Worm (Caenorhabditis elegans) whole organism, young adult: Measurements from ENCODE around the gene Y22D7AL.7.

Experiments
- B0019.2 ChIP-seq: fragments of 200-800 bp; sonication (Bioruptor generic); conservative IDR thresholded peaks from 2 replicates; pipeline ENCODE4 v1.3.6; 2022; ENCODE audit warnings: missing genetic modification reagents, missing genetic modification characterization, missing compliant biosample characterization
- B0336.3 ChIP-seq: fragments of 200-800 bp; sonication (Bioruptor generic); IDR thresholded peaks from 2 replicates; pipeline ENCODE4 v1.3.6; 2022; ENCODE audit warnings: missing genetic modification characterization, missing compliant biosample characterization
- C06A6.2 ChIP-seq: fragments of 200-800 bp; sonication (Bioruptor generic); conservative IDR thresholded peaks from 2 replicates; pipeline ENCODE4 v1.3.6; 2022; ENCODE audit warnings: missing genetic modification characterization, missing compliant biosample characterization
- F10E7.11 ChIP-seq: sonication (generic microtip); optimal IDR thresholded peaks from 2 replicates; lab custom pipeline; 2017; ENCODE audit warnings: mild to moderate bottlenecking, missing genetic modification characterization, moderate library complexity, missing compliant biosample characterization
- F22D6.2 ChIP-seq: sonication (generic microtip); optimal IDR thresholded peaks from 2 replicates; lab custom pipeline; 2016; ENCODE audit warnings: mild to moderate bottlenecking, missing genetic modification characterization, missing compliant biosample characterization
- F39B2.1 ChIP-seq: fragments of 200-800 bp; sonication (Bioruptor generic); IDR thresholded peaks from 2 replicates; pipeline ENCODE4 v1.3.6; 2022; ENCODE audit warnings: missing genetic modification reagents, missing genetic modification characterization, missing compliant biosample characterization
- F55B11.4 ChIP-seq: sonication (generic microtip); optimal IDR thresholded peaks from 2 replicates; lab custom pipeline; 2016; ENCODE audit warnings: missing compliant biosample characterization, missing genetic modification characterization, borderline replicate concordance; ENCODE audit not compliant: insufficient read depth
- F57A8.1 ChIP-seq: fragments of 200-800 bp; sonication (Bioruptor generic); optimal IDR thresholded peaks from 2 replicates; lab custom pipeline; 2018; ENCODE audit warnings: mild to moderate bottlenecking, missing genetic modification characterization, moderate library complexity, missing compliant biosample characterization
- K11D2.4 ChIP-seq: fragments of 200-800 bp; sonication (Bioruptor generic); IDR thresholded peaks from 2 replicates; pipeline ENCODE4 v1.3.6; 2022; ENCODE audit warnings: missing genetic modification reagents, missing genetic modification characterization, missing compliant biosample characterization
- Y53F4B.3 ChIP-seq: fragments of 200-800 bp; sonication (Bioruptor generic); IDR thresholded peaks from 2 replicates; pipeline ENCODE4 v1.3.6; 2022; ENCODE audit warnings: missing genetic modification reagents, missing genetic modification characterization, missing compliant biosample characterization
- Y67H2A.10 ChIP-seq: fragments of 200-800 bp; sonication (Bioruptor generic); conservative IDR thresholded peaks from 2 replicates; pipeline ENCODE4 v1.3.6; 2022; ENCODE audit warnings: missing genetic modification reagents, missing genetic modification characterization, missing compliant biosample characterization
- Y95B8A.8 ChIP-seq: fragments of 200-800 bp; sonication (Bioruptor generic); IDR thresholded peaks from 2 replicates; pipeline ENCODE4 v1.3.6; 2022; ENCODE audit warnings: missing genetic modification reagents, missing genetic modification characterization, missing compliant biosample characterization
- ZK185.1 ChIP-seq: sonication (generic microtip); optimal IDR thresholded peaks from 2 replicates; lab custom pipeline; 2016; ENCODE audit warnings: mild to moderate bottlenecking, missing genetic modification characterization, missing compliant biosample characterization; ENCODE audit not compliant: poor library complexity, severe bottlenecking
- aptf-3 ChIP-seq: fragments of 200-800 bp; sonication (Bioruptor generic); IDR thresholded peaks from 2 replicates; pipeline ENCODE4 v1.3.6; 2022; ENCODE audit warnings: missing genetic modification characterization, missing compliant biosample characterization
- atf-7 ChIP-seq: sonication (generic microtip); optimal IDR thresholded peaks from 2 replicates; lab custom pipeline; 2017; ENCODE audit warnings: mild to moderate bottlenecking, missing genetic modification characterization, missing compliant biosample characterization
- athp-1 ChIP-seq: sonication (generic microtip); optimal IDR thresholded peaks from 2 replicates; lab custom pipeline; 2017; ENCODE audit warnings: mild to moderate bottlenecking, missing genetic modification characterization, missing compliant biosample characterization
- bed-1 ChIP-seq: fragments of 200-800 bp; sonication (Bioruptor generic); IDR thresholded peaks from 2 replicates; pipeline ENCODE4 v1.3.6; 2022; ENCODE audit warnings: missing genetic modification reagents, missing genetic modification characterization, missing compliant biosample characterization
- ceh-79 ChIP-seq: sonication (generic microtip); optimal IDR thresholded peaks from 2 replicates; lab custom pipeline; 2017; ENCODE audit warnings: mild to moderate bottlenecking, missing genetic modification characterization, missing compliant biosample characterization
- die-1 ChIP-seq: sonication (generic microtip); optimal IDR thresholded peaks from 2 replicates; lab custom pipeline; 2016; ENCODE audit warnings: missing genotype, mild to moderate bottlenecking, missing genetic modification characterization, missing compliant biosample characterization
- egl-18 ChIP-seq: fragments of 200-800 bp; sonication (Bioruptor generic); IDR thresholded peaks from 2 replicates; pipeline ENCODE4 v1.3.6; 2022; ENCODE audit warnings: missing genetic modification reagents, missing genetic modification characterization, missing compliant biosample characterization
- ets-4 ChIP-seq: fragments of 200-800 bp; sonication (Bioruptor generic); optimal IDR thresholded peaks from 2 replicates; lab custom pipeline; 2018; ENCODE audit warnings: mild to moderate bottlenecking, missing genetic modification characterization, missing compliant biosample characterization
- him-1 ChIP-seq: sonication (generic microtip); optimal IDR thresholded peaks from 2 replicates; lab custom pipeline; 2016; ENCODE audit warnings: missing genotype, missing genetic modification reagents, missing genetic modification characterization, missing compliant biosample characterization
- hlh-12 ChIP-seq: sonication (generic microtip); optimal IDR thresholded peaks from 2 replicates; lab custom pipeline; 2016; ENCODE audit warnings: missing genetic modification characterization, missing compliant biosample characterization
- hmg-20 ChIP-seq: fragments of 200-800 bp; sonication (Bioruptor generic); IDR thresholded peaks from 2 replicates; pipeline ENCODE4 v1.3.6; 2022; ENCODE audit warnings: missing genetic modification reagents, missing genetic modification characterization, missing compliant biosample characterization
- lag-1 ChIP-seq: fragments of 200-800 bp; sonication (Bioruptor generic); IDR thresholded peaks from 2 replicates; pipeline ENCODE4 v1.3.6; 2022; ENCODE audit warnings: missing genetic modification reagents, missing genetic modification characterization, missing compliant biosample characterization
- let-607 ChIP-seq, 2 experiments: fragments of 200-800 bp in 1 of 2; sonication (Bioruptor generic) in 1 of 2; sonication (generic microtip) in 1 of 2; optimal IDR thresholded peaks; 2 replicates each; lab custom pipeline; 2016 to 2018; ENCODE audit warnings: mild to moderate bottlenecking in 2 of 2, missing compliant biosample characterization in 2 of 2, missing genetic modification characterization in 2 of 2, moderate library complexity in 2 of 2, missing genotype in 1 of 2
- lin-26 ChIP-seq: fragments of 200-800 bp; sonication (Bioruptor generic); IDR thresholded peaks from 2 replicates; pipeline ENCODE4 v1.3.6; 2022; ENCODE audit warnings: missing genetic modification reagents, missing genetic modification characterization, missing compliant biosample characterization
- lin-40 ChIP-seq: sonication (generic microtip); optimal IDR thresholded peaks from 2 replicates; lab custom pipeline; 2016; ENCODE audit warnings: missing genetic modification characterization, mild to moderate bottlenecking, missing compliant biosample characterization, missing genotype, missing genetic modification reagents
- lin-54 ChIP-seq: fragments of 200-800 bp; sonication (Bioruptor generic); optimal IDR thresholded peaks from 2 replicates; lab custom pipeline; 2018; ENCODE audit warnings: mild to moderate bottlenecking, missing genetic modification characterization, missing compliant biosample characterization
- lsl-1 ChIP-seq: fragments of 200-800 bp; sonication (Bioruptor generic); optimal IDR thresholded peaks from 2 replicates; lab custom pipeline; 2018; ENCODE audit warnings: mild to moderate bottlenecking, missing genetic modification characterization, moderate library complexity, missing compliant biosample characterization
- lsy-27 ChIP-seq: sonication (generic microtip); optimal IDR thresholded peaks from 2 replicates; lab custom pipeline; 2017; ENCODE audit warnings: missing genetic modification characterization, mild to moderate bottlenecking, missing compliant biosample characterization, antibody characterized with exemption, missing genotype, borderline replicate concordance; ENCODE audit not compliant: insufficient read depth
- madf-6 ChIP-seq: fragments of 200-800 bp; sonication (Bioruptor generic); IDR thresholded peaks from 2 replicates; pipeline ENCODE4 v1.3.6; 2022; ENCODE audit warnings: missing genetic modification reagents, missing genetic modification characterization, missing compliant biosample characterization
- mes-4 ChIP-seq: sonication (generic microtip); optimal IDR thresholded peaks from 2 replicates; lab custom pipeline; 2016; ENCODE audit warnings: missing genotype, missing genetic modification characterization, missing compliant biosample characterization
- mxl-1 ChIP-seq: sonication (generic microtip); optimal IDR thresholded peaks from 2 replicates; lab custom pipeline; 2016; ENCODE audit warnings: missing genetic modification characterization, missing compliant biosample characterization
- nfya-1 ChIP-seq: sonication (generic microtip); optimal IDR thresholded peaks from 2 replicates; lab custom pipeline; 2017; ENCODE audit warnings: antibody characterized with exemption, missing compliant biosample characterization, missing genetic modification characterization, borderline replicate concordance; ENCODE audit not compliant: insufficient read depth
- nhr-80 ChIP-seq: sonication (generic microtip); optimal IDR thresholded peaks from 2 replicates; lab custom pipeline; 2016; ENCODE audit warnings: missing genetic modification characterization, missing compliant biosample characterization
- nhr-90 ChIP-seq: sonication (generic microtip); optimal IDR thresholded peaks from 2 replicates; lab custom pipeline; 2016; ENCODE audit warnings: missing genotype, mild to moderate bottlenecking, missing genetic modification characterization, missing compliant biosample characterization
- pha-4 ChIP-seq: fragments of 150-350 bp; sonication (generic microtip); optimal IDR thresholded peaks from 2 replicates; lab custom pipeline; 2014; ENCODE audit warnings: missing biosample characterization, missing genetic modification reagents, missing genetic modification characterization
- repo-1 ChIP-seq: sonication (generic microtip); optimal IDR thresholded peaks from 2 replicates; lab custom pipeline; 2017; ENCODE audit warnings: mild to moderate bottlenecking, missing genetic modification characterization, missing compliant biosample characterization
- snpc-1.1 ChIP-seq: sonication (generic microtip); optimal IDR thresholded peaks from 2 replicates; lab custom pipeline; 2017; ENCODE audit warnings: missing genetic modification characterization, mild to moderate bottlenecking, missing compliant biosample characterization, antibody characterized with exemption, moderate library complexity, missing genotype, missing genetic modification reagents; ENCODE audit not compliant: insufficient read depth
- tbp1 ChIP-seq: fragments of 200-800 bp; sonication (Bioruptor generic); optimal IDR thresholded peaks from 2 replicates; lab custom pipeline; 2018; ENCODE audit warnings: mild to moderate bottlenecking, missing genetic modification characterization, missing compliant biosample characterization
- tlf-1 ChIP-seq: fragments of 200-800 bp; sonication (Bioruptor generic); optimal IDR thresholded peaks from 2 replicates; lab custom pipeline; 2018; ENCODE audit warnings: mild to moderate bottlenecking, missing genetic modification characterization, missing compliant biosample characterization
- unc-130 ChIP-seq: sonication (generic microtip); optimal IDR thresholded peaks from 2 replicates; lab custom pipeline; 2016; ENCODE audit warnings: missing genetic modification reagents, missing genetic modification characterization, missing compliant biosample characterization
- unc-62 ChIP-seq: fragments of 150-350 bp; optimal IDR thresholded peaks from 2 replicates; lab custom pipeline; 2014; ENCODE audit warnings: missing biosample characterization, missing genetic modification reagents, missing genetic modification characterization
- zfh-2 ChIP-seq: fragments of 200-800 bp; sonication (Bioruptor generic); conservative IDR thresholded peaks from 2 replicates; pipeline ENCODE4 v1.3.6; 2022; ENCODE audit warnings: missing genetic modification reagents, missing genetic modification characterization, missing compliant biosample characterization
- ztf-22 ChIP-seq: fragments of 200-800 bp; sonication (Bioruptor generic); optimal IDR thresholded peaks from 2 replicates; lab custom pipeline; 2018; ENCODE audit warnings: mild to moderate bottlenecking, missing genetic modification characterization, moderate library complexity, missing compliant biosample characterization
- ztf-25 ChIP-seq: fragments of 200-800 bp; sonication (Bioruptor generic); IDR thresholded peaks from 2 replicates; pipeline ENCODE4 v1.3.6; 2022; ENCODE audit warnings: missing genetic modification reagents, missing genetic modification characterization, missing compliant biosample characterization
- ztf-26 ChIP-seq: sonication (generic microtip); optimal IDR thresholded peaks from 2 replicates; lab custom pipeline; 2017; ENCODE audit warnings: missing genetic modification characterization, missing compliant biosample characterization

Gene Y22D7AL.7

DNA sequence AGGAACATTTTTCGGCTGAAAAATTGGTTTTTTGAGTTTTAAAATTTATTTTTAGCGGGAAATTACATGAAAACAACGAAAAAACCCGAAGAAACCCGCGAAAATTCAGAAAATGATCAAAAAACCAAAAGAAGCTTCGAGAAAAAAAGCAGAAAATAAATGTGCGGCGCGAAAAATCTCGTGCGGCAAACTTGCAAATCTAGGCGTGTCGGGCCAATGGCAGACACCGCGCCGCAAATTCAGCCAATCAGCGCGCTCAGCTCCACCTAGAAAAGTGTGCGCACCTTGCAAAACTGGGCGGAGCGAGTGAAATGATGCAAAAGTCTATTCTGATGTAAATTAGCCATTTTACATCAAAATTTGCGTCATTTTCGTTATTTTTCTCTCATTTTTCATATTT, 42.4 kb downstream of the Y22D7AL.7 start, which contains the start of gene Y22D7AL.10 (continued):
- TF ChIP-seq die-1 (peak; percentile 77), K11D2.4 (GFP tag; lab: Robert Waterston, UW) (peak; percentile 97), bed-1 (GFP tag; lab: Robert Waterston, UW) (no peak), mxl-1 (tag; lab: Kevin White, UChicago) (no peak), let-607 (tag; optimal IDR thresholded peaks at IDR 0.05; lab: Kevin White, UChicago) (peak; percentile 83 to 92), ets-4 (GFP tag; lab: Kevin White, UChicago) (peak; percentile 68), tlf-1 (GFP tag; lab: Kevin White, UChicago) (peak; percentile 100), madf-6 (GFP tag; lab: Robert Waterston, UW) (peak; percentile 97), athp-1 (tag; lab: Kevin White, UChicago) (peak; percentile 99), pha-4 (tag; lab: Kevin White, UChicago) (peak; percentile 73), nfya-1 (tag; lab: Kevin White, UChicago) (no peak), snpc-1.1 (tag; lab: Kevin White, UChicago) (peak; percentile 66), lag-1 (GFP tag; lab: Robert Waterston, UW) (0 out of 2 replicates have a peak, but pooled peaks have one; percentile 56), F55B11.4 (tag; lab: Kevin White, UChicago) (no peak), F10E7.11 (tag; lab: Kevin White, UChicago) (peak; percentile 96), zfh-2 (GFP tag; lab: Robert Waterston, UW) (peak; percentile 99), egl-18 (GFP tag; lab: Robert Waterston, UW) (peak; percentile 90), hlh-12 (tag; lab: Kevin White, UChicago) (no peak), B0019.2 (GFP tag; lab: Robert Waterston, UW) (peak; percentile 91), unc-130 (GFP tag; lab: Kevin White, UChicago) (peak; percentile 98), unc-62 (GFP tag; lab: Kevin White, UChicago) (no peak), repo-1 (peak; percentile 99), Y95B8A.8 (GFP tag; lab: Robert Waterston, UW) (peak; percentile 99), ztf-26 (peak; percentile 96), nhr-90 (tag; lab: Kevin White, UChicago) (peak; percentile 82), atf-7 (peak; percentile 97), F22D6.2 (peak; percentile 87), Y67H2A.10 (GFP tag; lab: Robert Waterston, UW) (peak; percentile 94), lin-26 (GFP tag; lab: Robert Waterston, UW) (peak; percentile 81), ceh-79 (peak; percentile 95), lin-54 (GFP tag; lab: Kevin White, UChicago) (peak; percentile 98), B0336.3 (GFP tag; lab: Robert Waterston, UW) (peak; percentile 100), F57A8.1 (GFP tag; lab: Kevin White, UChicago) (peak; percentile 81), him-1 (peak; percentile 68), lin-40 (tag; lab: Kevin White, UChicago) (peak; percentile 99), tbp1 (GFP tag; lab: Kevin White, UChicago) (peak; percentile 80), Y53F4B.3 (peak; percentile 85), ztf-22 (peak; percentile 82), nhr-80 (tag; lab: Kevin White, UChicago) (peak; percentile 85), aptf-3 (GFP tag; lab: Robert Waterston, UW) (0 out of 2 replicates have a peak, but pooled peaks have one; percentile 41), C06A6.2 (GFP tag; lab: Robert Waterston, UW) (peak; percentile 100), ZK185.1 (tag; lab: Kevin White, UChicago) (peak; percentile 97), lsy-27 (tag; lab: Kevin White, UChicago) (peak; percentile 48), F39B2.1 (GFP tag; lab: Robert Waterston, UW) (peak; percentile 91), mes-4 (tag; lab: Kevin White, UChicago) (peak; percentile 56), lsl-1 (GFP tag; lab: Kevin White, UChicago) (peak; percentile 92), hmg-20 (peak; percentile 91), ztf-25 (GFP tag; lab: Robert Waterston, UW) (0 out of 2 replicates have a peak, but pooled peaks have one; percentile 73)
